Fruit fly (Drosophila melanogaster) whole organism, embryonic: ENCODE data around the gene enc.

ENCODE experiments used
- CG10274 ChIP-seq: fragments of 200-800 bp; sonication (Bioruptor generic); optimal IDR thresholded peaks from 3 replicates; lab custom pipeline; 2017; ENCODE audit warnings: missing biosample characterization, mild to moderate bottlenecking, missing genetic modification characterization
- CG10543 ChIP-seq: fragments of 200-800 bp; sonication (Bioruptor generic); optimal IDR thresholded peaks from 3 replicates; lab custom pipeline; 2017; ENCODE audit warnings: missing biosample characterization, mild to moderate bottlenecking, missing genetic modification characterization, moderate library complexity
- CG10959 ChIP-seq: fragments of 200-800 bp; sonication (Bioruptor generic); IDR thresholded peaks from 2 replicates; pipeline ENCODE4 v1.3.6; 2022; ENCODE audit warnings: missing biosample characterization, missing genetic modification characterization
- CG11247 ChIP-seq: fragments of 200-800 bp; sonication (Bioruptor generic); IDR thresholded peaks from 2 replicates; pipeline ENCODE4 v1.3.6; 2022; ENCODE audit warnings: missing biosample characterization, missing genetic modification characterization
- CG11695 ChIP-seq: fragments of 200-800 bp; sonication (Bioruptor generic); IDR thresholded peaks from 3 replicates; pipeline ENCODE4 v1.3.6; 2022; ENCODE audit warnings: missing biosample characterization, missing genetic modification characterization
- CG11723 ChIP-seq: fragments of 200-800 bp; sonication (Bioruptor generic); optimal IDR thresholded peaks from 2 replicates; lab custom pipeline; 2017; ENCODE audit warnings: missing biosample characterization, mild to moderate bottlenecking, missing genetic modification characterization
- CG12219 ChIP-seq: fragments of 200-800 bp; sonication (Bioruptor generic); optimal IDR thresholded peaks from 3 replicates; lab custom pipeline; 2018; ENCODE audit warnings: missing biosample characterization, mild to moderate bottlenecking, missing genetic modification characterization
- CG14441 ChIP-seq: fragments of 200-800 bp; sonication (Bioruptor generic); IDR thresholded peaks from 2 replicates; pipeline ENCODE4 v1.3.6; 2022; ENCODE audit warnings: missing biosample characterization, missing genetic modification characterization
- CG14710 ChIP-seq: fragments of 200-800 bp; sonication (Bioruptor generic); optimal IDR thresholded peaks from 3 replicates; lab custom pipeline; 2019; ENCODE audit warnings: missing biosample characterization, mild to moderate bottlenecking, missing genetic modification characterization, moderate library complexity
- CG15011 ChIP-seq: fragments of 200-800 bp; sonication (Bioruptor generic); optimal IDR thresholded peaks from 3 replicates; lab custom pipeline; 2018; ENCODE audit warnings: missing biosample characterization, mild to moderate bottlenecking, missing genetic modification characterization
- CG17186 ChIP-seq: fragments of 200-800 bp; sonication (Bioruptor generic); optimal IDR thresholded peaks from 3 replicates; lab custom pipeline; 2017; ENCODE audit warnings: missing biosample characterization, missing genetic modification reagents, missing genetic modification characterization
- CG17568 ChIP-seq: fragments of 200-800 bp; sonication (Bioruptor generic); optimal IDR thresholded peaks from 2 replicates; lab custom pipeline; 2018; ENCODE audit warnings: missing biosample characterization, mild to moderate bottlenecking, missing genetic modification characterization, moderate library complexity
- CG17802 ChIP-seq: fragments of 200-800 bp; sonication (Bioruptor generic); optimal IDR thresholded peaks from 2 replicates; lab custom pipeline; 2018; ENCODE audit warnings: missing biosample characterization, mild to moderate bottlenecking, missing genetic modification characterization, moderate library complexity
- CG31365 ChIP-seq: fragments of 200-800 bp; sonication (Bioruptor generic); optimal IDR thresholded peaks from 2 replicates; lab custom pipeline; 2018; ENCODE audit warnings: missing biosample characterization, mild to moderate bottlenecking, missing genetic modification characterization
- CG3281 ChIP-seq: fragments of 200-800 bp; sonication (Bioruptor generic); optimal IDR thresholded peaks from 3 replicates; lab custom pipeline; 2017; ENCODE audit warnings: missing biosample characterization, mild to moderate bottlenecking, missing genetic modification characterization
- CG33213 ChIP-seq: fragments of 200-800 bp; sonication (Bioruptor generic); optimal IDR thresholded peaks from 3 replicates; lab custom pipeline; 2016; ENCODE audit warnings: missing biosample characterization, missing genetic modification characterization
- CG6175 ChIP-seq: fragments of 200-800 bp; sonication (Bioruptor generic); IDR thresholded peaks from 3 replicates; pipeline ENCODE4 v1.3.6; 2022; ENCODE audit warnings: missing biosample characterization, missing genetic modification characterization
- CG6689 ChIP-seq: fragments of 200-800 bp; sonication (Bioruptor generic); IDR thresholded peaks from 2 replicates; pipeline ENCODE4 v1.3.6; 2022; ENCODE audit warnings: missing biosample characterization, missing genetic modification characterization
- CG7745 ChIP-seq: fragments of 200-800 bp; sonication (Bioruptor generic); optimal IDR thresholded peaks from 2 replicates; lab custom pipeline; 2018; ENCODE audit warnings: missing biosample characterization, mild to moderate bottlenecking, missing genetic modification characterization, moderate library complexity
- CG9817 ChIP-seq: fragments of 200-800 bp; sonication (Bioruptor generic); optimal IDR thresholded peaks from 2 replicates; lab custom pipeline; 2018; ENCODE audit warnings: missing biosample characterization, mild to moderate bottlenecking, missing genetic modification characterization, moderate library complexity
- CHES-1-like ChIP-seq: fragments of 200-800 bp; sonication (Bioruptor generic); optimal IDR thresholded peaks from 2 replicates; lab custom pipeline; 2016; ENCODE audit warnings: missing biosample characterization, missing genetic modification characterization
- Dll ChIP-seq: fragments of 200-800 bp; sonication (Bioruptor generic); IDR thresholded peaks from 4 replicates; pipeline ENCODE4 v1.3.6; 2022; ENCODE audit warnings: missing biosample characterization, missing genetic modification characterization; ENCODE audit not compliant: partially characterized antibody
- E2f1 ChIP-seq: fragments of 200-800 bp; sonication (Bioruptor generic); IDR thresholded peaks from 2 replicates; pipeline ENCODE4 v1.3.6; 2022; ENCODE audit warnings: missing biosample characterization, missing genetic modification characterization
- Ets97D ChIP-seq: fragments of 200-800 bp; sonication (Bioruptor generic); optimal IDR thresholded peaks from 3 replicates; lab custom pipeline; 2016; ENCODE audit warnings: missing biosample characterization, missing genetic modification characterization
- GATAe ChIP-seq: fragments of 200-800 bp; sonication (Bioruptor generic); conservative IDR thresholded peaks from 2 replicates; pipeline ENCODE4 v1.3.6; 2022; ENCODE audit warnings: missing biosample characterization, missing genetic modification characterization
- Nf-YA ChIP-seq: fragments of 200-800 bp; sonication (Bioruptor generic); IDR thresholded peaks from 2 replicates; pipeline ENCODE4 v1.3.6; 2022; ENCODE audit warnings: missing biosample characterization, missing genetic modification characterization
- Rfx ChIP-seq: fragments of 200-800 bp; sonication (Bioruptor generic); IDR thresholded peaks from 2 replicates; pipeline ENCODE4 v1.3.6; 2022; ENCODE audit warnings: missing biosample characterization, missing genetic modification characterization
- Rx ChIP-seq: fragments of 200-800 bp; sonication (Bioruptor generic); IDR thresholded peaks from 2 replicates; pipeline ENCODE4 v1.3.6; 2022; ENCODE audit warnings: missing biosample characterization, missing genetic modification characterization
- Scr ChIP-seq: fragments of 200-800 bp; sonication (Bioruptor generic); IDR thresholded peaks from 2 replicates; pipeline ENCODE4 v1.3.6; 2022; ENCODE audit warnings: missing biosample characterization, missing genetic modification characterization; ENCODE audit not compliant: partially characterized antibody
- Sox100B ChIP-seq: fragments of 200-800 bp; sonication (Bioruptor generic); optimal IDR thresholded peaks from 3 replicates; lab custom pipeline; 2018; ENCODE audit warnings: missing biosample characterization, mild to moderate bottlenecking, missing genetic modification characterization
- bigmax ChIP-seq: fragments of 200-800 bp; sonication (Bioruptor generic); optimal IDR thresholded peaks from 2 replicates; lab custom pipeline; 2018; ENCODE audit warnings: missing biosample characterization, mild to moderate bottlenecking, missing genetic modification characterization
- bsh ChIP-seq, 2 experiments: fragments of 200-800 bp; sonication (Bioruptor generic); optimal IDR thresholded peaks; 2 replicates each; lab custom pipeline; 2017 to 2018; ENCODE audit warnings: mild to moderate bottlenecking in 2 of 2, missing biosample characterization in 2 of 2, missing genetic modification characterization in 2 of 2, moderate library complexity in 1 of 2
- cato ChIP-seq: fragments of 200-800 bp; sonication (Bioruptor generic); optimal IDR thresholded peaks from 2 replicates; lab custom pipeline; 2016; ENCODE audit warnings: missing biosample characterization, missing genetic modification characterization, borderline replicate concordance
- cg ChIP-seq: fragments of 200-800 bp; sonication (Bioruptor generic); optimal IDR thresholded peaks from 3 replicates; lab custom pipeline; 2019; ENCODE audit warnings: missing biosample characterization, mild to moderate bottlenecking, missing genetic modification characterization, moderate library complexity
- dati ChIP-seq: fragments of 200-800 bp; sonication (Bioruptor generic); IDR thresholded peaks from 2 replicates; pipeline ENCODE4 v1.3.6; 2022; ENCODE audit warnings: missing biosample characterization, missing genetic modification characterization
- dpn ChIP-seq, 2 experiments: fragments of 200-800 bp; sonication (Bioruptor generic); optimal IDR thresholded peaks; 3 replicates each; lab custom pipeline; 2016; ENCODE audit warnings: missing biosample characterization in 2 of 2, missing genetic modification characterization in 2 of 2
- exex ChIP-seq: fragments of 200-800 bp; sonication (Bioruptor generic); optimal IDR thresholded peaks from 4 replicates; lab custom pipeline; 2018; ENCODE audit warnings: missing biosample characterization, mild to moderate bottlenecking, missing genetic modification characterization, moderate library complexity
- eyg ChIP-seq: fragments of 200-800 bp; sonication (Bioruptor generic); optimal IDR thresholded peaks from 3 replicates; lab custom pipeline; 2016; ENCODE audit warnings: missing biosample characterization, missing genetic modification characterization
- gsb-n ChIP-seq: fragments of 200-800 bp; sonication (Bioruptor generic); optimal IDR thresholded peaks from 3 replicates; lab custom pipeline; 2018; ENCODE audit warnings: missing biosample characterization, mild to moderate bottlenecking, missing genetic modification characterization
- gt ChIP-seq: fragments of 200-800 bp; sonication (Bioruptor generic); IDR thresholded peaks from 2 replicates; pipeline ENCODE4 v1.3.6; 2022; ENCODE audit warnings: missing biosample characterization, missing genetic modification characterization
- h ChIP-seq: fragments of >200 bp; optimal IDR thresholded peaks from 2 replicates; lab custom pipeline; 2017
- lbe ChIP-seq: fragments of 200-800 bp; sonication (Bioruptor generic); optimal IDR thresholded peaks from 2 replicates; lab custom pipeline; 2016; ENCODE audit warnings: missing biosample characterization, mild to moderate bottlenecking, missing genetic modification characterization
- nom ChIP-seq: fragments of 200-800 bp; sonication (Bioruptor generic); optimal IDR thresholded peaks from 2 replicates; lab custom pipeline; 2017; ENCODE audit warnings: missing biosample characterization, missing genetic modification characterization, mild to moderate bottlenecking, moderate library complexity, missing genetic modification reagents
- pho ChIP-seq: fragments of 200-800 bp; sonication (Bioruptor generic); optimal IDR thresholded peaks from 2 replicates; lab custom pipeline; 2016; ENCODE audit warnings: missing biosample characterization, missing genetic modification characterization
- slp2 ChIP-seq: fragments of 200-800 bp; sonication (Bioruptor generic); optimal IDR thresholded peaks from 2 replicates; lab custom pipeline; 2016; ENCODE audit warnings: missing biosample characterization, missing genetic modification characterization
- sob ChIP-seq: fragments of 200-800 bp; sonication (Bioruptor generic); IDR thresholded peaks from 2 replicates; pipeline ENCODE4 v1.3.6; 2022; ENCODE audit warnings: missing biosample characterization, missing genetic modification characterization
- tna ChIP-seq: fragments of 200-800 bp; sonication (Bioruptor generic); IDR thresholded peaks from 2 replicates; pipeline ENCODE4 v1.3.6; 2022; ENCODE audit warnings: missing biosample characterization, missing genetic modification characterization; ENCODE audit not compliant: partially characterized antibody
- twi ChIP-seq: fragments of 200-800 bp; optimal IDR thresholded peaks from 2 replicates; lab custom pipeline; 2019; ENCODE audit warnings: missing biosample characterization, mild to moderate bottlenecking, missing genetic modification characterization, moderate library complexity
- wek ChIP-seq: fragments of 200-800 bp; sonication (Bioruptor generic); optimal IDR thresholded peaks from 3 replicates; lab custom pipeline; 2018; ENCODE audit warnings: missing biosample characterization, mild to moderate bottlenecking, missing genetic modification characterization, moderate library complexity

enc gene

dm6 chr3L:3824790-3825484 lies 6.5 kb downstream of the enc start, which contains the start of gene Rdh (continued):
- TF ChIP-seq GATAe (GFP tag; lab: Robert Waterston, UW), result no peak
- TF ChIP-seq Ets97D (GFP tag; lab: Kevin White, UChicago), result no peak
- no peak for TF ChIP-seq CG17802 (tag; lab: Kevin White, UChicago)
- TF ChIP-seq dpn (GFP tag; optimal IDR thresholded peaks at IDR 0.05; lab: Kevin White, UChicago), result peak; percentile 55 to 59
- no peak for TF ChIP-seq tna
- no peak for TF ChIP-seq CG11247 (GFP tag; lab: Robert Waterston, UW)
- no peak for TF ChIP-seq Scr (GFP tag; lab: Robert Waterston, UW)
- peak; percentile 61 for TF ChIP-seq CG14441 (GFP tag; lab: Robert Waterston, UW)
- TF ChIP-seq CG6689 (GFP tag; lab: Robert Waterston, UW), result peak; percentile 63; the same call in 1 of the 2 replicates
- peak; percentile 77 for TF ChIP-seq CG9817 (tag; lab: Kevin White, UChicago)
- 0 out of 4 replicates have a peak, but pooled peaks have one; percentile 22 for TF ChIP-seq Dll (GFP tag; lab: Robert Waterston, UW)
- TF ChIP-seq Sox100B, result peak; percentile 84
- TF ChIP-seq E2f1 (GFP tag; lab: Robert Waterston, UW), result no peak
- TF ChIP-seq bigmax (GFP tag; lab: Kevin White, UChicago), result no peak
- no peak for TF ChIP-seq Rx (GFP tag; lab: Robert Waterston, UW)
- 0 out of 2 replicates have a peak, but pooled peaks have one; percentile 12 for TF ChIP-seq CG10959
- TF ChIP-seq dati (GFP tag; lab: Robert Waterston, UW), result no peak
- no peak for TF ChIP-seq h (lab: Kevin White, UChicago)
- no peak for TF ChIP-seq lbe (GFP tag; lab: Kevin White, UChicago)
- peak; percentile 50 for TF ChIP-seq CG10274 (GFP tag; lab: Kevin White, UChicago)
- TF ChIP-seq wek (GFP tag; lab: Kevin White, UChicago), result no peak
- peak; percentile 51 for TF ChIP-seq twi (tag; lab: Kevin White, UChicago)
- no peak for TF ChIP-seq CG17186 (GFP tag; lab: Kevin White, UChicago)
- no peak for TF ChIP-seq CG6175
- TF ChIP-seq CG15011, result peak; percentile 77
- peak; percentile 76 for TF ChIP-seq CG14710 (tag; lab: Kevin White, UChicago)
- TF ChIP-seq gt (GFP tag; lab: Robert Waterston, UW), result no peak
- no peak for TF ChIP-seq Nf-YA
- TF ChIP-seq eyg (GFP tag; lab: Kevin White, UChicago), result no peak
- TF ChIP-seq bsh (GFP tag; optimal IDR thresholded peaks at IDR 0.05; lab: Kevin White, UChicago), result peak in 1 of 2 experiments; percentile 78
- TF ChIP-seq CG33213 (GFP tag; lab: Kevin White, UChicago), result no peak
- TF ChIP-seq gsb-n (tag; lab: Kevin White, UChicago), result peak; percentile 68
- no peak for TF ChIP-seq slp2 (GFP tag; lab: Kevin White, UChicago)
- TF ChIP-seq exex (tag; lab: Kevin White, UChicago), result peak; percentile 48
- peak; percentile 37 for TF ChIP-seq CG31365 (tag; lab: Kevin White, UChicago)
- TF ChIP-seq cato (GFP tag; lab: Kevin White, UChicago), result peak; percentile 33
- TF ChIP-seq nom (GFP tag; lab: Kevin White, UChicago), result no peak
- TF ChIP-seq CG3281 (GFP tag; lab: Kevin White, UChicago), result peak; percentile 87
- TF ChIP-seq CG11695 (GFP tag; lab: Robert Waterston, UW), result peak; percentile 75
- peak; percentile 72 for TF ChIP-seq Rfx (GFP tag; lab: Robert Waterston, UW)
- peak; percentile 28 for TF ChIP-seq cg (GFP tag; lab: Kevin White, UChicago)
- TF ChIP-seq CG17568, result peak; percentile 74
- TF ChIP-seq sob, result peak; percentile 63
- TF ChIP-seq CG10543 (GFP tag; lab: Kevin White, UChicago), result peak; percentile 88
- peak; percentile 67 for TF ChIP-seq CG11723 (GFP tag; lab: Kevin White, UChicago)
- peak; percentile 29 for TF ChIP-seq CHES-1-like
- peak; percentile 45 for TF ChIP-seq CG12219
- TF ChIP-seq pho (GFP tag; lab: Kevin White, UChicago), result peak; percentile 21
- no peak for TF ChIP-seq CG7745 (tag; lab: Kevin White, UChicago)
